Worm (Caenorhabditis elegans) whole organism, early embryonic: ENCODE results near the gene F53F4.15.
A peak's percentile ranks its signal among the peaks of the same experiment; 100 is the strongest.

Source experiments
- F13C5.2 ChIP-seq: sonication (generic microtip); optimal IDR thresholded peaks from 2 replicates; lab custom pipeline; 2017; ENCODE audit warnings: mild to moderate bottlenecking, missing genetic modification characterization, inconsistent platforms, missing compliant biosample characterization
- aly-1 ChIP-seq: sonication (generic microtip); optimal IDR thresholded peaks from 2 replicates; lab custom pipeline; 2016; ENCODE audit warnings: missing genetic modification characterization, missing compliant biosample characterization
- ama-1 ChIP-seq: fragments of 150-350 bp; optimal IDR thresholded peaks from 2 replicates; lab custom pipeline; 2014
- ceh-13 ChIP-seq: fragments of 200-800 bp; sonication (Bioruptor generic); optimal IDR thresholded peaks from 2 replicates; lab custom pipeline; 2018; ENCODE audit warnings: mild to moderate bottlenecking, missing genetic modification characterization, missing compliant biosample characterization
- ceh-36 ChIP-seq: sonication (generic microtip); optimal IDR thresholded peaks from 2 replicates; lab custom pipeline; 2016; ENCODE audit warnings: missing genetic modification characterization, inconsistent platforms, missing compliant biosample characterization
- ets-7 ChIP-seq: sonication (generic microtip); optimal IDR thresholded peaks from 2 replicates; lab custom pipeline; 2016; ENCODE audit warnings: missing genotype, missing genetic modification characterization, missing compliant biosample characterization
- flt-1 ChIP-seq: fragments of 200-800 bp; sonication (Bioruptor generic); IDR thresholded peaks from 2 replicates; pipeline ENCODE4 v1.3.6; 2022; ENCODE audit warnings: missing genetic modification characterization, missing compliant biosample characterization
- hmbx-1 ChIP-seq: sonication (generic microtip); optimal IDR thresholded peaks from 2 replicates; lab custom pipeline; 2016; ENCODE audit warnings: mild to moderate bottlenecking, missing genetic modification characterization, missing compliant biosample characterization
- pes-1 ChIP-seq: fragments of 200-800 bp; sonication (Bioruptor generic); IDR thresholded peaks from 2 replicates; pipeline ENCODE4 v1.3.6; 2022; ENCODE audit warnings: missing genetic modification reagents, missing genetic modification characterization, missing compliant biosample characterization
- tbx-11 ChIP-seq: fragments of 200-800 bp; sonication (Bioruptor generic); IDR thresholded peaks from 2 replicates; pipeline ENCODE4 v1.3.6; 2022; ENCODE audit warnings: missing genetic modification characterization, missing compliant biosample characterization
- tbx-37 ChIP-seq: fragments of 200-800 bp; sonication (Bioruptor generic); conservative IDR thresholded peaks from 2 replicates; pipeline ENCODE4 v1.3.6; 2022; ENCODE audit warnings: missing genetic modification reagents, missing genetic modification characterization, missing compliant biosample characterization
- tra-4 ChIP-seq: sonication (generic microtip); optimal IDR thresholded peaks from 2 replicates; lab custom pipeline; 2017; ENCODE audit warnings: missing genetic modification characterization, missing compliant biosample characterization

- TF ChIP-seq ama-1 (lab: Kevin White, UChicago) (no peak), aly-1 (tag; lab: Kevin White, UChicago) (no peak), ets-7 (tag; lab: Kevin White, UChicago) (no peak), tbx-37 (GFP tag; lab: Robert Waterston, UW) (no peak), pes-1 (peak; percentile 75), tbx-11 (GFP tag; lab: Robert Waterston, UW) (peak; percentile 42; the same call in 1 of the 2 replicates), hmbx-1 (tag; lab: Kevin White, UChicago) (no peak), flt-1 (GFP tag; lab: Robert Waterston, UW) (peak; percentile 50; the same call in 1 of the 2 replicates), ceh-36 (tag; lab: Kevin White, UChicago) (no peak), F13C5.2 (tag; lab: Kevin White, UChicago) (no peak), ceh-13 (GFP tag; lab: Kevin White, UChicago) (no peak), tra-4 (tag; lab: Kevin White, UChicago) (no peak)
Observed at ce11 chrV:13645848-13646578, 25.2 kb downstream of the F53F4.15 start.
